Fruit fly (Drosophila melanogaster): ENCODE measurements around the gene Wnt6.

dm6 chr2L:7340139-7340538, 6.6 kb downstream of the Wnt6 start:
- no peak for TF ChIP-seq Eip93F (GFP tag; optimal IDR thresholded peaks at IDR 0.05)
- no peak for TF ChIP-seq CG3032 (tag; optimal IDR thresholded peaks at IDR 0.05)
- no peak for TF ChIP-seq Hr38 (GFP tag; optimal IDR thresholded peaks at IDR 0.05)
